Fruit fly (Drosophila melanogaster): ENCODE results near the gene eIF3a.
A peak's percentile ranks its signal among the peaks of the same experiment; 100 is the strongest.

Gene eIF3a

dm6 chr3R:4471047-4471751 lies 37.5 kb upstream of the eIF3a start (continued):
- TF ChIP-seq zen (tag; optimal IDR thresholded peaks at IDR 0.05): no peak
- TF ChIP-seq CG6765 (GFP tag; optimal IDR thresholded peaks at IDR 0.05): peak; percentile 57
- TF ChIP-seq ash1 (GFP tag; optimal IDR thresholded peaks at IDR 0.05): no peak
- 0 out of 2 replicates have a peak, but pooled peaks have one; percentile 19 for TF ChIP-seq vvl (GFP tag; IDR thresholded peaks at IDR 0.05)
- no peak for TF ChIP-seq CG4707 (GFP tag; optimal IDR thresholded peaks at IDR 0.05)
- no peak for TF ChIP-seq CG8944 (GFP tag; optimal IDR thresholded peaks at IDR 0.05)
- TF ChIP-seq her (GFP tag; optimal IDR thresholded peaks at IDR 0.05): no peak
- no peak for TF ChIP-seq hth (optimal IDR thresholded peaks at IDR 0.05)
- TF ChIP-seq CG13894 (tag; optimal IDR thresholded peaks at IDR 0.05): peak; percentile 2
- TF ChIP-seq mam (GFP tag; optimal IDR thresholded peaks at IDR 0.05): no peak
- TF ChIP-seq gsb-n (tag; optimal IDR thresholded peaks at IDR 0.05): no peak
- no peak for TF ChIP-seq CG9727 (GFP tag; optimal IDR thresholded peaks at IDR 0.05)
- no peak for TF ChIP-seq Lpt (GFP tag; optimal IDR thresholded peaks at IDR 0.05)
- TF ChIP-seq CG9932 (GFP tag; IDR thresholded peaks at IDR 0.05): no peak
- TF ChIP-seq crc (GFP tag; optimal IDR thresholded peaks at IDR 0.05): no peak
- TF ChIP-seq unc-4 (GFP tag; IDR thresholded peaks at IDR 0.05; ENCODE audit: partially characterized antibody): 0 out of 2 replicates have a peak, but pooled peaks have one; percentile 11
- no peak for TF ChIP-seq Ssrp (tag; optimal IDR thresholded peaks at IDR 0.05)
- no peak for TF ChIP-seq TFAM (GFP tag; optimal IDR thresholded peaks at IDR 0.05)
- TF ChIP-seq Ptx1 (GFP tag; IDR thresholded peaks at IDR 0.05): 0 out of 2 replicates have a peak, but pooled peaks have one; percentile 21
- no peak for TF ChIP-seq z (GFP tag; IDR thresholded peaks at IDR 0.05)
- TF ChIP-seq Hey (tag; optimal IDR thresholded peaks at IDR 0.05): peak; percentile 63
- no peak for TF ChIP-seq slou (GFP tag; optimal IDR thresholded peaks at IDR 0.05)
- TF ChIP-seq zen2 (GFP tag; IDR thresholded peaks at IDR 0.05; ENCODE audit: partially characterized antibody): 0 out of 3 replicates have a peak, but pooled peaks have one; percentile 28
- TF ChIP-seq ssp (GFP tag; IDR thresholded peaks at IDR 0.05): no peak
- peak; percentile 35 for TF ChIP-seq B-H2 (GFP tag; optimal IDR thresholded peaks at IDR 0.05)
- TF ChIP-seq CG9797 (GFP tag; optimal IDR thresholded peaks at IDR 0.05): no peak
- TF ChIP-seq CG10979 (tag; optimal IDR thresholded peaks at IDR 0.05): no peak
- no peak for TF ChIP-seq dan (GFP tag; IDR thresholded peaks at IDR 0.05)
- no peak for TF ChIP-seq gt (GFP tag; IDR thresholded peaks at IDR 0.05)
- TF ChIP-seq Asciz (GFP tag; optimal IDR thresholded peaks at IDR 0.05): no peak
- no peak for TF ChIP-seq NfI (GFP tag; optimal IDR thresholded peaks at IDR 0.05)
- TF ChIP-seq Tbp (GFP tag; optimal IDR thresholded peaks at IDR 0.05): no peak
- TF ChIP-seq CG34422 (GFP tag; IDR thresholded peaks at IDR 0.05): 0 out of 3 replicates have a peak, but pooled peaks have one; percentile 31
- no peak for TF ChIP-seq ham (GFP tag; IDR thresholded peaks at IDR 0.05)
- no peak for TF ChIP-seq peb (GFP tag; IDR thresholded peaks at IDR 0.05)
- TF ChIP-seq sob (GFP tag; IDR thresholded peaks at IDR 0.05): no peak
- peak; percentile 28 for TF ChIP-seq sens (GFP tag)
- TF ChIP-seq Optix (GFP tag; IDR thresholded peaks at IDR 0.05): no peak
- TF ChIP-seq usp (GFP tag; optimal IDR thresholded peaks at IDR 0.05): no peak
- TF ChIP-seq Bdp1 (GFP tag; optimal IDR thresholded peaks at IDR 0.05): no peak
- TF ChIP-seq CG2116 (GFP tag; optimal IDR thresholded peaks at IDR 0.05): no peak
- TF ChIP-seq cad (GFP tag; optimal IDR thresholded peaks at IDR 0.05): no peak
- TF ChIP-seq ab (GFP tag; optimal IDR thresholded peaks at IDR 0.05): no peak
- no peak for TF ChIP-seq CTCF (GFP tag; optimal IDR thresholded peaks at IDR 0.05)
- TF ChIP-seq CG6175 (GFP tag; IDR thresholded peaks at IDR 0.05): 0 out of 3 replicates have a peak, but pooled peaks have one; percentile 56
- peak; percentile 74 for TF ChIP-seq lab (GFP tag; optimal IDR thresholded peaks at IDR 0.05)
- TF ChIP-seq CG18599 (GFP tag; optimal IDR thresholded peaks at IDR 0.05): peak; percentile 43
- no peak for TF ChIP-seq CG3281 (GFP tag; optimal IDR thresholded peaks at IDR 0.05)
- no peak for TF ChIP-seq CG4730 (GFP tag; IDR thresholded peaks at IDR 0.05)
- TF ChIP-seq phol (tag; optimal IDR thresholded peaks at IDR 0.05): no peak
- TF ChIP-seq CG9876 (GFP tag; optimal IDR thresholded peaks at IDR 0.05): no peak
- TF ChIP-seq sr (GFP tag; IDR thresholded peaks at IDR 0.05): no peak

Measured in whole organism, embryonic.